Worm (Caenorhabditis elegans) whole organism, late embryonic: ENCODE measurements around the gene F46H6.5.

Experiments used
- C38D4.7 ChIP-seq: fragments of 200-800 bp; sonication (Bioruptor generic); optimal IDR thresholded peaks from 2 replicates; lab custom pipeline; 2018; ENCODE audit warnings: mild to moderate bottlenecking, missing genetic modification characterization, moderate library complexity, missing compliant biosample characterization
- F13H6.1 ChIP-seq: sonication (generic microtip); optimal IDR thresholded peaks from 2 replicates; lab custom pipeline; 2016; ENCODE audit warnings: missing genetic modification characterization, missing compliant biosample characterization
- K02D7.2 ChIP-seq: sonication (generic microtip); optimal IDR thresholded peaks from 2 replicates; lab custom pipeline; 2017; ENCODE audit warnings: mild to moderate bottlenecking, missing genetic modification characterization, missing compliant biosample characterization
- K09A11.1 ChIP-seq: sonication (generic microtip); optimal IDR thresholded peaks from 2 replicates; lab custom pipeline; 2017; ENCODE audit warnings: antibody characterized with exemption, mild to moderate bottlenecking, missing genetic modification characterization, missing compliant biosample characterization; ENCODE audit not compliant: insufficient read depth
- T23F11.4 ChIP-seq: fragments of 200-800 bp; sonication (Bioruptor generic); optimal IDR thresholded peaks from 2 replicates; lab custom pipeline; 2018; ENCODE audit warnings: mild to moderate bottlenecking, missing genetic modification characterization, missing compliant biosample characterization
- ahr-1 ChIP-seq: sonication (generic microtip); optimal IDR thresholded peaks from 2 replicates; lab custom pipeline; 2016; ENCODE audit warnings: missing genetic modification characterization, missing compliant biosample characterization
- ama-1 ChIP-seq: fragments of 150-350 bp; optimal IDR thresholded peaks from 2 replicates; lab custom pipeline; 2014
- ceh-14 ChIP-seq: sonication (generic microtip); optimal IDR thresholded peaks from 2 replicates; lab custom pipeline; 2016; ENCODE audit warnings: missing genotype, missing genetic modification characterization, missing compliant biosample characterization
- ceh-18 ChIP-seq: sonication (generic microtip); optimal IDR thresholded peaks from 2 replicates; lab custom pipeline; 2016; ENCODE audit warnings: missing genetic modification characterization, missing compliant biosample characterization
- ceh-19 ChIP-seq: fragments of 200-800 bp; sonication (Bioruptor generic); optimal IDR thresholded peaks from 2 replicates; lab custom pipeline; 2018; ENCODE audit warnings: mild to moderate bottlenecking, missing genetic modification characterization, missing compliant biosample characterization
- ceh-2 ChIP-seq: sonication (generic microtip); optimal IDR thresholded peaks from 2 replicates; lab custom pipeline; 2016; ENCODE audit warnings: missing genotype, missing genetic modification characterization, missing compliant biosample characterization
- ceh-24 ChIP-seq: sonication (generic microtip); optimal IDR thresholded peaks from 2 replicates; lab custom pipeline; 2016; ENCODE audit warnings: mild to moderate bottlenecking, missing genetic modification characterization, missing compliant biosample characterization
- ceh-31 ChIP-seq: sonication (generic microtip); optimal IDR thresholded peaks from 2 replicates; lab custom pipeline; 2016; ENCODE audit warnings: missing genetic modification characterization, missing compliant biosample characterization
- ceh-34 ChIP-seq: sonication (generic microtip); optimal IDR thresholded peaks from 2 replicates; lab custom pipeline; 2016; ENCODE audit warnings: mild to moderate bottlenecking, missing genetic modification characterization, missing compliant biosample characterization
- ceh-6 ChIP-seq: fragments of 200-800 bp; sonication (Bioruptor generic); optimal IDR thresholded peaks from 2 replicates; lab custom pipeline; 2018; ENCODE audit warnings: mild to moderate bottlenecking, missing genetic modification characterization, missing compliant biosample characterization
- ceh-9 ChIP-seq: sonication (generic microtip); optimal IDR thresholded peaks from 2 replicates; lab custom pipeline; 2016; ENCODE audit warnings: mild to moderate bottlenecking, missing genetic modification characterization, inconsistent platforms, missing compliant biosample characterization
- che-1 ChIP-seq: sonication (generic microtip); optimal IDR thresholded peaks from 2 replicates; lab custom pipeline; 2016; ENCODE audit warnings: mild to moderate bottlenecking, missing genetic modification characterization, missing compliant biosample characterization
- elt-4 ChIP-seq: sonication (generic microtip); optimal IDR thresholded peaks from 2 replicates; lab custom pipeline; 2016; ENCODE audit warnings: missing genetic modification characterization, missing compliant biosample characterization
- ets-4 ChIP-seq: sonication (generic microtip); optimal IDR thresholded peaks from 2 replicates; lab custom pipeline; 2016; ENCODE audit warnings: missing genetic modification characterization, missing compliant biosample characterization
- fax-1 ChIP-seq: sonication (generic microtip); optimal IDR thresholded peaks from 2 replicates; lab custom pipeline; 2016; ENCODE audit warnings: missing genotype, missing genetic modification characterization, missing compliant biosample characterization
- fkh-6 ChIP-seq: sonication (generic microtip); optimal IDR thresholded peaks from 2 replicates; lab custom pipeline; 2016; ENCODE audit warnings: missing genetic modification characterization, missing compliant biosample characterization
- gmeb-2 ChIP-seq: sonication (generic microtip); optimal IDR thresholded peaks from 2 replicates; lab custom pipeline; 2016; ENCODE audit warnings: missing genetic modification characterization, inconsistent platforms, missing compliant biosample characterization
- hlh-15 ChIP-seq: sonication (generic microtip); optimal IDR thresholded peaks from 2 replicates; lab custom pipeline; 2016; ENCODE audit warnings: missing genetic modification characterization, missing compliant biosample characterization
- hlh-30 ChIP-seq: sonication (generic microtip); optimal IDR thresholded peaks from 2 replicates; lab custom pipeline; 2017; ENCODE audit warnings: antibody characterized with exemption, missing genetic modification characterization, missing compliant biosample characterization; ENCODE audit not compliant: insufficient read depth
- hlh-6 ChIP-seq: sonication (generic microtip); optimal IDR thresholded peaks from 2 replicates; lab custom pipeline; 2016; ENCODE audit warnings: missing genotype, missing genetic modification characterization, missing compliant biosample characterization
- lim-6 ChIP-seq: sonication (generic microtip); optimal IDR thresholded peaks from 2 replicates; lab custom pipeline; 2016; ENCODE audit warnings: missing genetic modification characterization, missing compliant biosample characterization
- madf-2 ChIP-seq: sonication (generic microtip); optimal IDR thresholded peaks from 2 replicates; lab custom pipeline; 2017; ENCODE audit warnings: missing genetic modification characterization, missing compliant biosample characterization
- mec-3 ChIP-seq: sonication (generic microtip); optimal IDR thresholded peaks from 2 replicates; lab custom pipeline; 2016; ENCODE audit warnings: borderline replicate concordance, missing genetic modification characterization, missing compliant biosample characterization
- nfya-1 ChIP-seq: sonication (generic microtip); optimal IDR thresholded peaks from 2 replicates; lab custom pipeline; 2017; ENCODE audit warnings: missing genetic modification characterization, mild to moderate bottlenecking, missing compliant biosample characterization, antibody characterized with exemption, moderate library complexity
- nhr-11 ChIP-seq: fragments of 150-350 bp; optimal IDR thresholded peaks from 2 replicates; lab custom pipeline; 2014; ENCODE audit warnings: missing biosample characterization, missing genetic modification characterization
- nhr-232 ChIP-seq: sonication (generic microtip); optimal IDR thresholded peaks from 2 replicates; lab custom pipeline; 2016; ENCODE audit warnings: missing genetic modification characterization, missing compliant biosample characterization
- npax-4 ChIP-seq: sonication (generic microtip); optimal IDR thresholded peaks from 2 replicates; lab custom pipeline; 2016; ENCODE audit warnings: missing genetic modification characterization, missing compliant biosample characterization
- odd-2 ChIP-seq: sonication (generic microtip); optimal IDR thresholded peaks from 2 replicates; lab custom pipeline; 2017; ENCODE audit warnings: antibody characterized with exemption, mild to moderate bottlenecking, missing genetic modification characterization, missing compliant biosample characterization
- pag-3 ChIP-seq: sonication (generic microtip); optimal IDR thresholded peaks from 2 replicates; lab custom pipeline; 2016; ENCODE audit warnings: missing compliant biosample characterization, missing genetic modification characterization, borderline replicate concordance
- pat-9 ChIP-seq: fragments of 200-800 bp; sonication (Bioruptor generic); optimal IDR thresholded peaks from 2 replicates; lab custom pipeline; 2018; ENCODE audit warnings: mild to moderate bottlenecking, missing genetic modification characterization, moderate library complexity, missing compliant biosample characterization
- pax-1 ChIP-seq: fragments of 150-350 bp; optimal IDR thresholded peaks from 2 replicates; lab custom pipeline; 2014; ENCODE audit warnings: missing biosample characterization, missing genetic modification characterization
- pha-4 ChIP-seq: fragments of 150-350 bp; optimal IDR thresholded peaks from 2 replicates; lab custom pipeline; 2018; ENCODE audit warnings: missing biosample characterization, missing genetic modification reagents, missing genetic modification characterization
- pqm-1 ChIP-seq: sonication (generic microtip); optimal IDR thresholded peaks from 2 replicates; lab custom pipeline; 2016; ENCODE audit warnings: missing genetic modification characterization, missing compliant biosample characterization
- pros-1 ChIP-seq: fragments of 150-350 bp; optimal IDR thresholded peaks from 2 replicates; lab custom pipeline; 2014; ENCODE audit warnings: missing biosample characterization, missing genetic modification reagents, missing genetic modification characterization
- rnt-1 ChIP-seq: sonication (generic microtip); optimal IDR thresholded peaks from 2 replicates; lab custom pipeline; 2016; ENCODE audit warnings: missing genetic modification characterization, missing compliant biosample characterization
- sox-2 ChIP-seq: fragments of 200-800 bp; sonication (Bioruptor generic); IDR thresholded peaks from 2 replicates; pipeline ENCODE4 v1.3.6; 2022; ENCODE audit warnings: missing genetic modification reagents, missing genetic modification characterization, missing compliant biosample characterization
- sox-4 ChIP-seq: sonication (generic microtip); optimal IDR thresholded peaks from 2 replicates; lab custom pipeline; 2017; ENCODE audit warnings: mild to moderate bottlenecking, missing genetic modification characterization, inconsistent platforms, missing compliant biosample characterization
- tbx-2 ChIP-seq: sonication (generic microtip); optimal IDR thresholded peaks from 2 replicates; lab custom pipeline; 2016; ENCODE audit warnings: missing genetic modification characterization, missing compliant biosample characterization
- tbx-7 ChIP-seq: sonication (generic microtip); optimal IDR thresholded peaks from 2 replicates; lab custom pipeline; 2016; ENCODE audit warnings: missing genotype, missing genetic modification characterization, missing compliant biosample characterization
- unc-3 ChIP-seq, 2 experiments: fragments of 200-800 bp in 1 of 2; sonication (Bioruptor generic) in 1 of 2; sonication (generic microtip) in 1 of 2; conservative IDR thresholded peaks in 1 of 2; optimal IDR thresholded peaks in 1 of 2; 2 replicates each; pipeline versions ENCODE4 v1.3.6 to Lab custom; 2016 to 2022; ENCODE audit warnings: missing compliant biosample characterization in 2 of 2, missing genetic modification characterization in 2 of 2, missing genetic modification reagents in 1 of 2
- unc-42 ChIP-seq: sonication (generic microtip); optimal IDR thresholded peaks from 2 replicates; lab custom pipeline; 2016; ENCODE audit warnings: missing genotype, missing genetic modification characterization, missing compliant biosample characterization
- unc-55 ChIP-seq: sonication (generic microtip); optimal IDR thresholded peaks from 2 replicates; lab custom pipeline; 2017; ENCODE audit warnings: missing biosample characterization, missing genetic modification reagents, missing genetic modification characterization
- unc-86 ChIP-seq: sonication (generic microtip); optimal IDR thresholded peaks from 2 replicates; lab custom pipeline; 2016; ENCODE audit warnings: missing genetic modification characterization, missing compliant biosample characterization
- zip-5 ChIP-seq: sonication (generic microtip); optimal IDR thresholded peaks from 2 replicates; lab custom pipeline; 2016; ENCODE audit warnings: missing genetic modification characterization, missing compliant biosample characterization
- ztf-16 ChIP-seq: sonication (generic microtip); optimal IDR thresholded peaks from 2 replicates; lab custom pipeline; 2017; ENCODE audit warnings: missing genetic modification characterization, missing compliant biosample characterization

The F46H6.5 gene

ce11 chrX:4462390-4462789 lies 29.6 kb downstream of the F46H6.5 start, which contains the start of gene atg-16.1:
atg-16.1 (minus strand) TSS chrX:4462465.
- TF ChIP-seq unc-86 (tag; lab: Kevin White, UChicago) (no peak), nfya-1 (peak; percentile 18), ceh-14 (tag; lab: Kevin White, UChicago) (peak; percentile 12), ceh-31 (tag; lab: Kevin White, UChicago) (peak; percentile 9), ets-4 (tag; lab: Kevin White, UChicago) (no peak), hlh-30 (tag; lab: Kevin White, UChicago) (peak; percentile 61), fax-1 (tag; lab: Kevin White, UChicago) (no peak), unc-42 (tag; lab: Kevin White, UChicago) (peak; percentile 7), pax-1 (peak; percentile 75)

ce11 chrX:4457853-4458322 lies 34.1 kb downstream of the F46H6.5 start, which contains the start of gene aps-2:
aps-2 (plus strand) TSS chrX:4458272.
- TF ChIP-seq T23F11.4 (GFP tag; lab: Kevin White, UChicago) (no peak), ceh-31 (tag; lab: Kevin White, UChicago) (peak; percentile 73), hlh-6 (tag; lab: Kevin White, UChicago) (no peak), K09A11.1 (no peak), che-1 (tag; lab: Kevin White, UChicago) (no peak), unc-3 (GFP tag; conservative IDR thresholded peaks at IDR 0.05; lab: Robert Waterston, UW) (no peak), unc-3 (tag; optimal IDR thresholded peaks at IDR 0.05; lab: Kevin White, UChicago) (no peak), pha-4 (no peak), fkh-6 (tag; lab: Kevin White, UChicago) (no peak), pat-9 (tag; lab: Kevin White, UChicago) (no peak), ceh-2 (tag; lab: Kevin White, UChicago) (peak; percentile 32), hlh-15 (tag; lab: Kevin White, UChicago) (no peak), gmeb-2 (tag; lab: Kevin White, UChicago) (no peak), mec-3 (no peak), K02D7.2 (tag; lab: Kevin White, UChicago) (no peak), madf-2 (tag; lab: Kevin White, UChicago) (no peak), sox-4 (no peak), pqm-1 (no peak), nhr-11 (no peak), hlh-30 (tag; lab: Kevin White, UChicago) (peak; percentile 18), tbx-7 (tag; lab: Kevin White, UChicago) (no peak), ama-1 (lab: Kevin White, UChicago) (no peak), ceh-18 (peak; percentile 4), elt-4 (tag; lab: Kevin White, UChicago) (no peak), C38D4.7 (GFP tag; lab: Kevin White, UChicago) (no peak), fax-1 (tag; lab: Kevin White, UChicago) (no peak), nhr-232 (tag; lab: Kevin White, UChicago) (no peak), F13H6.1 (tag; lab: Kevin White, UChicago) (no peak), tbx-2 (tag; lab: Kevin White, UChicago) (peak; percentile 29), npax-4 (tag; lab: Kevin White, UChicago) (no peak), unc-42 (tag; lab: Kevin White, UChicago) (peak; percentile 35), ceh-34 (tag; lab: Kevin White, UChicago) (peak; percentile 18), odd-2 (tag; lab: Kevin White, UChicago) (no peak), zip-5 (no peak), ceh-6 (GFP tag; lab: Kevin White, UChicago) (no peak), ztf-16 (tag; lab: Kevin White, UChicago) (no peak), pros-1 (tag; lab: Kevin White, UChicago) (no peak), unc-86 (tag; lab: Kevin White, UChicago) (no peak), pag-3 (no peak), ceh-19 (no peak), ceh-9 (tag; lab: Kevin White, UChicago) (no peak), ahr-1 (tag; lab: Kevin White, UChicago) (no peak), rnt-1 (tag; lab: Kevin White, UChicago) (peak; percentile 33), ceh-24 (tag; lab: Kevin White, UChicago) (no peak), ets-4 (tag; lab: Kevin White, UChicago) (no peak), lim-6 (tag; lab: Kevin White, UChicago) (no peak), sox-2 (GFP tag; lab: Robert Waterston, UW) (no peak), unc-55 (GFP tag; lab: Kevin White, UChicago) (peak; percentile 41)
